Worm (Caenorhabditis elegans): ENCODE data around the gene R07E5.19.

- TF ChIP-seq F44E2.7 (GFP tag; IDR thresholded peaks at IDR 0.05), result no peak
- TF ChIP-seq skn-1 (tag; optimal IDR thresholded peaks at IDR 0.05), result no peak
- TF ChIP-seq saeg-2 (GFP tag; IDR thresholded peaks at IDR 0.05), result no peak
- no peak for TF ChIP-seq jun-1 (tag; optimal IDR thresholded peaks at IDR 0.05)
- no peak for TF ChIP-seq R02D3.7 (tag; optimal IDR thresholded peaks at IDR 0.05)
- no peak for TF ChIP-seq attf-4 (tag; optimal IDR thresholded peaks at IDR 0.05)
- no peak for TF ChIP-seq ceh-82 (tag; optimal IDR thresholded peaks at IDR 0.05)
- no peak for TF ChIP-seq ama-1 (optimal IDR thresholded peaks at IDR 0.05)
Observed at ce11 chrIII:4449357-4449756, 31.5 kb upstream of the R07E5.19 start.

Data from whole organism, L4 larva.